Worm (Caenorhabditis elegans): Measurements from ENCODE around the gene klc-1.

DNA sequence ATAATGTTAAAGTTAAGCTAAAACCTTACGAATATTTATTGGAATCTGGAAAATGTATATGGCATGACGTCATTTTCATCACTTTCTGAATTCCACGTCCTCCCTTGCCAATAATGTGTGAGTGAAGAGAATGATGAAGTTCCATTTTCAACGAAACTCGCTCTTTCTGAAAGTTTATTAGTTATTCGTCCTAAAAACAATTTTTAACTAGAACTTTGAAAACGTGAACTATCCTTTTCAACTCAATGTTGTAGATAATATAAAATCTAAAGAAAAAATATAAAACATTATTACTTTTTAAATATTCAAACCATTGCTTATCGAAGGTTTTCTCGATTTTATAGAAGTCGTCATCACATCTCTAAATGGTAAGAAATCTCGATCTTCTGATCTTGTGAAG is 6.0 kb downstream of the klc-1 start, which contains the start of gene M7.7:
- no peak for TF ChIP-seq flt-1 (GFP tag; IDR thresholded peaks at IDR 0.05)
- TF ChIP-seq T22C8.4 (GFP tag; IDR thresholded peaks at IDR 0.05): no peak
- no peak for TF ChIP-seq ztf-29 (GFP tag; IDR thresholded peaks at IDR 0.05)
- TF ChIP-seq med-1 (GFP tag; optimal IDR thresholded peaks at IDR 0.05; ENCODE audit: insufficient read depth): no peak

All from whole organism, midembryonic.